Fruit fly (Drosophila melanogaster): ENCODE results near the gene spz4.

Gene spz4

DNA sequence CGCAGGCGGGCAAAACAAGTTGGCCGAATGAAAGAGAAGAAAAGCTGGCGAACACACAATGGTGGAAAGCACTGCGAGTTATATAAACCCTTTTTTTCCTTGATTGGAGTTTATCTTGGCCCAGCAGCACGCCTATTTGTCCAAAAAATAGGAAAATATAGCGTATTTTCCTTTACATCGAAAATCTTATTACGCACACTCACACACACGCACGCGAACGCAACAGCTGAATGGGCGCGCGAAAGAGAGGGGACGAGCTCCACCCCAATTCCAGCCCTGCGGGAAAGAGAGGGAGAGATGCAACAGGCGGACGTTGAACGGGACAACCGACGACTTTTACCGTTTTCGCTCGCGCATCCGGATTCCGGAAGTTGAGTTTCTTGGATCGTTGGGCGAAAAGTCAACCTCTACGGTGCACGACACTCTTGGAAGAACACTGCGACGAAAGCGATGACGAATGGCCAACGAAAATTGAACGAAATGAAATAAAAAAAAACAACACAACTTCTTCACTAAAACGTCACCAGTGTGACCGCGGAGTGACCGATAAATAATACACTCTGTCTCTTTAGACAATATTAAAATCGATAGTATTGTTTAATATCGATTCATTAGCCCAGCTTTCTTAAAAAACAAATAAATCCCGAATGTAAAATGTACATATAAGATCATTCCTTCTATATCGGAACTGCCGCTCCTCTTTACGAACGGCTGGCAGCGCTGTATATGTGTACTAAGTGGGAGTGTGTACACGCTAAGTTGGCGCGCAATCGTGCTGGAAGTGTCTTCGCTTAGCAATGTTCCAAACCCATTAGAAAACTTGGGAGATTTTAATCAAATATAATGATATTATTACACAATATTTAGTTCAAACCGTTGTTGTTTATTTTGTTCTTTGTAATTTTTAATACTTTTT lies 15.3 kb downstream of the spz4 start, which contains the start of the genes Dlg5 and CG4970 (continued):
- TF ChIP-seq Sry-δ (GFP tag; optimal IDR thresholded peaks at IDR 0.05) (peak; percentile 78), ham (GFP tag; IDR thresholded peaks at IDR 0.05) (no peak), tna (GFP tag; IDR thresholded peaks at IDR 0.05; ENCODE audit: partially characterized antibody) (peak; percentile 69), CG12236 (GFP tag; optimal IDR thresholded peaks at IDR 0.05) (no peak), kni (GFP tag; optimal IDR thresholded peaks at IDR 0.05) (peak; percentile 63), CG34422 (GFP tag; IDR thresholded peaks at IDR 0.05) (peak; percentile 88), Bteb2 (GFP tag; optimal IDR thresholded peaks at IDR 0.05) (peak; percentile 2), CG13287 (GFP tag; IDR thresholded peaks at IDR 0.05; ENCODE audit: partially characterized antibody) (peak; percentile 79), amos (GFP tag; IDR thresholded peaks at IDR 0.05; ENCODE audit: partially characterized antibody) (peak; percentile 84), salm (tag; optimal IDR thresholded peaks at IDR 0.05) (no peak), chif (GFP tag; optimal IDR thresholded peaks at IDR 0.05) (no peak), CG42726 (GFP tag; IDR thresholded peaks at IDR 0.05; ENCODE audit: partially characterized antibody) (0 out of 2 replicates have a peak, but pooled peaks have one; percentile 13), Poxn (GFP tag; IDR thresholded peaks at IDR 0.05) (no peak), lola (GFP tag; optimal IDR thresholded peaks at IDR 0.05) (peak in 1 of 3 experiments; percentile 71), CG9797 (GFP tag; optimal IDR thresholded peaks at IDR 0.05) (peak; percentile 72), CG13624 (GFP tag; optimal IDR thresholded peaks at IDR 0.05) (peak; percentile 38), CG2129 (GFP tag; IDR thresholded peaks at IDR 0.05; ENCODE audit: partially characterized antibody) (peak; percentile 43; the same call in 1 of the 2 replicates), CG6791 (GFP tag; IDR thresholded peaks at IDR 0.05; ENCODE audit: partially characterized antibody) (peak; percentile 74), nmo (GFP tag; optimal IDR thresholded peaks at IDR 0.05) (peak; percentile 17), Pdp1 (GFP tag; optimal IDR thresholded peaks at IDR 0.05) (peak in 1 of 2 experiments; percentile 97), CG1233 (GFP tag; optimal IDR thresholded peaks at IDR 0.05) (peak; percentile 7), Dek (tag; optimal IDR thresholded peaks at IDR 0.05) (peak; percentile 34), Drgx (GFP tag; IDR thresholded peaks at IDR 0.05) (peak; percentile 14; the same call in 1 of the 2 replicates), CG4617 (GFP tag; optimal IDR thresholded peaks at IDR 0.05; ENCODE audit: borderline replicate concordance) (peak; percentile 33), CG32772 (GFP tag; IDR thresholded peaks at IDR 0.05) (peak; percentile 56; the same call in 1 of the 2 replicates), kay (GFP tag; optimal IDR thresholded peaks at IDR 0.05) (no peak), Opbp (GFP tag; IDR thresholded peaks at IDR 0.05; ENCODE audit: partially characterized antibody) (peak; percentile 85), nerfin-2 (GFP tag; IDR thresholded peaks at IDR 0.05; ENCODE audit: partially characterized antibody) (peak; percentile 66; the same call in 1 of the 2 replicates), MESR4 (GFP tag; optimal IDR thresholded peaks at IDR 0.05) (peak; percentile 75), Deaf1 (tag; optimal IDR thresholded peaks at IDR 0.05) (peak; percentile 10), CG15514 (GFP tag; optimal IDR thresholded peaks at IDR 0.05) (peak; percentile 80), CG17385 (GFP tag; optimal IDR thresholded peaks at IDR 0.05) (no peak), CG5180 (GFP tag; optimal IDR thresholded peaks at IDR 0.05) (peak; percentile 72), ken (GFP tag; IDR thresholded peaks at IDR 0.05) (no peak), NC2β (GFP tag; optimal IDR thresholded peaks at IDR 0.05) (peak; percentile 35), zfh1 (GFP tag; IDR thresholded peaks at IDR 0.05) (0 out of 3 replicates have a peak, but pooled peaks have one; percentile 24), lilli (GFP tag; optimal IDR thresholded peaks at IDR 0.05) (peak; percentile 20), croc (GFP tag; conservative IDR thresholded peaks at IDR 0.05) (no peak), CG4360 (GFP tag; IDR thresholded peaks at IDR 0.05) (0 out of 2 replicates have a peak, but pooled peaks have one; percentile 16), CG12769 (tag; optimal IDR thresholded peaks at IDR 0.05) (no peak), Hmr (GFP tag; optimal IDR thresholded peaks at IDR 0.05) (peak; percentile 56), inv (GFP tag; IDR thresholded peaks at IDR 0.05; ENCODE audit: partially characterized antibody) (peak; percentile 76), HmgZ (tag; optimal IDR thresholded peaks at IDR 0.05) (peak; percentile 23), jumu (GFP tag; optimal IDR thresholded peaks at IDR 0.05) (peak; percentile 2), crol (GFP tag; IDR thresholded peaks at IDR 0.05) (peak; percentile 69), Dref (GFP tag; IDR thresholded peaks at IDR 0.05) (peak; percentile 71)
